Fruit fly (Drosophila melanogaster) whole organism, embryonic: ENCODE measurements around the gene SMC3.

Source experiments
- Atf-2 ChIP-seq: fragments of 200-800 bp; sonication (Bioruptor generic); optimal IDR thresholded peaks from 2 replicates; lab custom pipeline; 2016; ENCODE audit warnings: missing biosample characterization, missing genetic modification characterization
- B-H1 ChIP-seq: fragments of 200-800 bp; sonication (Bioruptor generic); IDR thresholded peaks from 3 replicates; pipeline ENCODE4 v1.3.6; 2022; ENCODE audit warnings: missing biosample characterization, missing genetic modification characterization
- Bdp1 ChIP-seq: fragments of 200-800 bp; sonication (Bioruptor generic); optimal IDR thresholded peaks from 3 replicates; lab custom pipeline; 2016; ENCODE audit warnings: missing biosample characterization, missing genetic modification characterization
- CG11093 ChIP-seq: fragments of 200-800 bp; sonication (Bioruptor generic); IDR thresholded peaks from 3 replicates; pipeline ENCODE4 v1.3.6; 2022; ENCODE audit warnings: missing biosample characterization, missing genetic modification characterization
- CG11247 ChIP-seq: fragments of 200-800 bp; sonication (Bioruptor generic); IDR thresholded peaks from 2 replicates; pipeline ENCODE4 v1.3.6; 2022; ENCODE audit warnings: missing biosample characterization, missing genetic modification characterization
- CG11504 ChIP-seq: fragments of 200-800 bp; sonication (Bioruptor generic); optimal IDR thresholded peaks from 3 replicates; lab custom pipeline; 2019; ENCODE audit warnings: missing biosample characterization, mild to moderate bottlenecking, missing genetic modification characterization, moderate library complexity
- CG12236 ChIP-seq: fragments of 200-800 bp; sonication (Bioruptor generic); optimal IDR thresholded peaks from 2 replicates; lab custom pipeline; 2016; ENCODE audit warnings: missing biosample characterization, missing genetic modification characterization
- CG15479 ChIP-seq: fragments of 200-800 bp; sonication (Bioruptor generic); optimal IDR thresholded peaks from 3 replicates; lab custom pipeline; 2019; ENCODE audit warnings: missing biosample characterization, mild to moderate bottlenecking, missing genetic modification characterization, moderate library complexity
- CG1602 ChIP-seq: fragments of 200-800 bp; sonication (Bioruptor generic); optimal IDR thresholded peaks from 3 replicates; lab custom pipeline; 2016; ENCODE audit warnings: missing biosample characterization, missing genetic modification characterization
- CG17328 ChIP-seq: fragments of 200-800 bp; sonication (Bioruptor generic); IDR thresholded peaks from 2 replicates; pipeline ENCODE4 v1.3.6; 2022; ENCODE audit warnings: missing biosample characterization, missing genetic modification characterization
- CG17568 ChIP-seq: fragments of 200-800 bp; sonication (Bioruptor generic); optimal IDR thresholded peaks from 2 replicates; lab custom pipeline; 2018; ENCODE audit warnings: missing biosample characterization, mild to moderate bottlenecking, missing genetic modification characterization, moderate library complexity
- CG18262 ChIP-seq: fragments of 200-800 bp; optimal IDR thresholded peaks from 3 replicates; lab custom pipeline; 2019; ENCODE audit warnings: missing biosample characterization, mild to moderate bottlenecking, missing genetic modification characterization, moderate library complexity
- CG1832 ChIP-seq: fragments of 200-800 bp; sonication (Bioruptor generic); optimal IDR thresholded peaks from 2 replicates; lab custom pipeline; 2017; ENCODE audit warnings: missing biosample characterization, mild to moderate bottlenecking, missing genetic modification characterization, inconsistent platforms
- CG30020 ChIP-seq: fragments of 200-800 bp; optimal IDR thresholded peaks from 2 replicates; lab custom pipeline; 2019; ENCODE audit warnings: missing biosample characterization, mild to moderate bottlenecking, missing genetic modification characterization, moderate library complexity
- CG31441 ChIP-seq: fragments of 200-800 bp; sonication (Bioruptor generic); IDR thresholded peaks from 2 replicates; pipeline ENCODE4 v1.3.6; 2022; ENCODE audit warnings: missing biosample characterization, missing genetic modification characterization
- CG33557 ChIP-seq: fragments of 200-800 bp; sonication (Bioruptor generic); optimal IDR thresholded peaks from 2 replicates; lab custom pipeline; 2019; ENCODE audit warnings: missing biosample characterization, mild to moderate bottlenecking, missing genetic modification characterization, moderate library complexity
- CG43689 ChIP-seq: fragments of 200-800 bp; sonication (Bioruptor generic); IDR thresholded peaks from 2 replicates; pipeline ENCODE4 v1.3.6; 2022; ENCODE audit warnings: missing biosample characterization, missing genetic modification characterization
- CG4854 ChIP-seq: fragments of 200-800 bp; sonication (Bioruptor generic); optimal IDR thresholded peaks from 2 replicates; lab custom pipeline; 2016; ENCODE audit warnings: missing biosample characterization, missing genetic modification characterization, inconsistent platforms
- CG7786 ChIP-seq: fragments of 200-800 bp; sonication (Bioruptor generic); optimal IDR thresholded peaks from 2 replicates; lab custom pipeline; 2016; ENCODE audit warnings: missing biosample characterization, missing genetic modification characterization
- CG7963 ChIP-seq: fragments of 200-800 bp; sonication (Bioruptor generic); IDR thresholded peaks from 3 replicates; pipeline ENCODE4 v1.3.6; 2022; ENCODE audit warnings: missing biosample characterization, missing genetic modification characterization; ENCODE audit not compliant: partially characterized antibody
- CG8089 ChIP-seq: fragments of 200-800 bp; sonication (Bioruptor generic); optimal IDR thresholded peaks from 3 replicates; lab custom pipeline; 2016; ENCODE audit warnings: missing biosample characterization, missing genetic modification characterization
- CG9437 ChIP-seq: fragments of 200-800 bp; sonication (Bioruptor generic); optimal IDR thresholded peaks from 2 replicates; lab custom pipeline; 2018; ENCODE audit warnings: missing biosample characterization, mild to moderate bottlenecking, missing genetic modification characterization
- CG9609 ChIP-seq: fragments of 200-800 bp; sonication (Bioruptor generic); optimal IDR thresholded peaks from 3 replicates; lab custom pipeline; 2016; ENCODE audit warnings: missing biosample characterization, missing genetic modification characterization
- Chrac-16 ChIP-seq: fragments of 200-800 bp; sonication (Bioruptor generic); optimal IDR thresholded peaks from 3 replicates; lab custom pipeline; 2016; ENCODE audit warnings: missing biosample characterization, missing genetic modification characterization
- Dip2 ChIP-seq: fragments of 200-800 bp; sonication (Bioruptor generic); IDR thresholded peaks from 2 replicates; pipeline ENCODE4 v1.3.6; 2022; ENCODE audit warnings: missing biosample characterization, missing genetic modification characterization
- Drgx ChIP-seq: fragments of 200-800 bp; sonication (Bioruptor generic); IDR thresholded peaks from 2 replicates; pipeline ENCODE4 v1.3.6; 2022; ENCODE audit warnings: missing biosample characterization, missing genetic modification characterization
- E2f1 ChIP-seq: fragments of 200-800 bp; sonication (Bioruptor generic); IDR thresholded peaks from 2 replicates; pipeline ENCODE4 v1.3.6; 2022; ENCODE audit warnings: missing biosample characterization, missing genetic modification characterization
- H15 ChIP-seq: fragments of 200-800 bp; sonication (Bioruptor generic); IDR thresholded peaks from 3 replicates; pipeline ENCODE4 v1.3.6; 2022; ENCODE audit warnings: missing biosample characterization, missing genetic modification characterization
- MESR4 ChIP-seq: fragments of 200-800 bp; sonication (Bioruptor generic); optimal IDR thresholded peaks from 2 replicates; lab custom pipeline; 2018; ENCODE audit warnings: missing biosample characterization, mild to moderate bottlenecking, missing genetic modification characterization, moderate library complexity
- Med ChIP-seq: fragments of 200-800 bp; sonication (Bioruptor generic); peaks from one replicate; lab custom pipeline; 2016; ENCODE audit warnings: missing biosample characterization, missing genetic modification characterization, mild to moderate bottlenecking, inconsistent platforms, moderate library complexity
- Oli ChIP-seq: fragments of 200-800 bp; sonication (Bioruptor generic); optimal IDR thresholded peaks from 2 replicates; lab custom pipeline; 2018; ENCODE audit warnings: missing biosample characterization, mild to moderate bottlenecking, missing genetic modification characterization, moderate library complexity
- Stat92E ChIP-seq, 3 experiments: fragments of >200 bp in 2 of 3; fragments of 200-800 bp in 1 of 3; sonication (Bioruptor generic) in 1 of 3; optimal IDR thresholded peaks; 2 replicates each; lab custom pipeline; 2017 to 2019; ENCODE audit warnings: missing biosample characterization in 3 of 3, missing genetic modification characterization in 3 of 3, mild to moderate bottlenecking in 1 of 3, moderate library complexity in 1 of 3
- Usf ChIP-seq: fragments of 200-800 bp; sonication (Bioruptor generic); optimal IDR thresholded peaks from 2 replicates; lab custom pipeline; 2017; ENCODE audit warnings: missing genotype, missing biosample characterization, missing genetic modification characterization
- Xbp1 ChIP-seq: fragments of 200-800 bp; sonication (Bioruptor generic); optimal IDR thresholded peaks from 3 replicates; lab custom pipeline; 2016; ENCODE audit warnings: missing biosample characterization, mild to moderate bottlenecking, missing genetic modification characterization
- aop ChIP-seq: fragments of 200-800 bp; sonication (Bioruptor generic); IDR thresholded peaks from 2 replicates; pipeline ENCODE4 v1.3.6; 2022; ENCODE audit warnings: missing biosample characterization, missing genetic modification characterization
- crp ChIP-seq, 2 experiments: fragments of 200-800 bp; sonication (Bioruptor generic); optimal IDR thresholded peaks; 2 replicates in 1 of 2; 3 replicates in 1 of 2; lab custom pipeline; 2017; ENCODE audit warnings: missing biosample characterization in 2 of 2, missing genetic modification characterization in 2 of 2, mild to moderate bottlenecking in 1 of 2, moderate library complexity in 1 of 2
- esg ChIP-seq: fragments of 200-800 bp; sonication (Bioruptor generic); conservative IDR thresholded peaks from 2 replicates; pipeline ENCODE4 v1.3.6; 2022; ENCODE audit warnings: missing biosample characterization, missing genetic modification characterization
- exex ChIP-seq: fragments of 200-800 bp; sonication (Bioruptor generic); optimal IDR thresholded peaks from 4 replicates; lab custom pipeline; 2018; ENCODE audit warnings: missing biosample characterization, mild to moderate bottlenecking, missing genetic modification characterization, moderate library complexity
- fd102C ChIP-seq: fragments of 200-800 bp; sonication (Bioruptor generic); optimal IDR thresholded peaks from 2 replicates; lab custom pipeline; 2018; ENCODE audit warnings: missing biosample characterization, mild to moderate bottlenecking, missing genetic modification characterization, moderate library complexity
- fd64A ChIP-seq: fragments of 200-800 bp; sonication (Bioruptor generic); optimal IDR thresholded peaks from 3 replicates; lab custom pipeline; 2018; ENCODE audit warnings: missing biosample characterization, mild to moderate bottlenecking, missing genetic modification characterization
- gsb ChIP-seq: fragments of 200-800 bp; sonication (Bioruptor generic); IDR thresholded peaks from 2 replicates; pipeline ENCODE4 v1.3.6; 2022; ENCODE audit warnings: missing biosample characterization, missing genetic modification characterization
- gsb-n ChIP-seq: fragments of 200-800 bp; sonication (Bioruptor generic); optimal IDR thresholded peaks from 3 replicates; lab custom pipeline; 2018; ENCODE audit warnings: missing biosample characterization, mild to moderate bottlenecking, missing genetic modification characterization
- hb ChIP-seq: fragments of 200-800 bp; sonication (Bioruptor generic); IDR thresholded peaks from 3 replicates; pipeline ENCODE4 v1.3.6; 2022; ENCODE audit warnings: missing biosample characterization, missing genetic modification characterization; ENCODE audit not compliant: partially characterized antibody
- hth ChIP-seq: fragments of >200 bp; optimal IDR thresholded peaks from 2 replicates; lab custom pipeline; 2017; ENCODE audit warnings: inconsistent platforms
- nerfin-2 ChIP-seq: fragments of 200-800 bp; sonication (Bioruptor generic); IDR thresholded peaks from 2 replicates; pipeline ENCODE4 v1.3.6; 2022; ENCODE audit warnings: missing biosample characterization, missing genetic modification characterization; ENCODE audit not compliant: partially characterized antibody
- peb ChIP-seq: fragments of 200-800 bp; sonication (Bioruptor generic); IDR thresholded peaks from 2 replicates; pipeline ENCODE4 v1.3.6; 2022; ENCODE audit warnings: missing biosample characterization, missing genetic modification characterization
- run ChIP-seq: fragments of 200-800 bp; sonication (Bioruptor generic); optimal IDR thresholded peaks from 3 replicates; lab custom pipeline; 2018; ENCODE audit warnings: missing biosample characterization, mild to moderate bottlenecking, missing genetic modification characterization
- tap ChIP-seq: fragments of 200-800 bp; optimal IDR thresholded peaks from 3 replicates; lab custom pipeline; 2019; ENCODE audit warnings: missing biosample characterization, mild to moderate bottlenecking, missing genetic modification characterization, moderate library complexity
- tio ChIP-seq: fragments of 200-800 bp; sonication (Bioruptor generic); optimal IDR thresholded peaks from 2 replicates; lab custom pipeline; 2017; ENCODE audit warnings: missing biosample characterization, missing genetic modification characterization, inconsistent platforms
- ttk ChIP-seq: fragments of 200-800 bp; sonication (Bioruptor generic); IDR thresholded peaks from 2 replicates; pipeline ENCODE4 v2.1.2; 2022; ENCODE audit warnings: missing biosample characterization, missing genetic modification characterization
- usp ChIP-seq: fragments of >200 bp; optimal IDR thresholded peaks from 2 replicates; lab custom pipeline; 2017; ENCODE audit warnings: missing biosample characterization, missing genetic modification characterization
- zen2 ChIP-seq: fragments of 200-800 bp; sonication (Bioruptor generic); IDR thresholded peaks from 3 replicates; pipeline ENCODE4 v1.3.6; 2022; ENCODE audit warnings: missing biosample characterization, missing genetic modification characterization; ENCODE audit not compliant: partially characterized antibody

The SMC3 gene

dm6 chrX:16610601-16611058 lies 17.4 kb upstream of the SMC3 start, which contains the start of gene mbt (continued):
- TF ChIP-seq CG9437 (GFP tag; lab: Kevin White, UChicago) (no peak), CG4854 (GFP tag; lab: Kevin White, UChicago) (no peak), Chrac-16 (GFP tag; lab: Kevin White, UChicago) (no peak), CG9609 (GFP tag; lab: Kevin White, UChicago) (peak; percentile 40), CG1832 (no peak), CG17568 (GFP tag; lab: Kevin White, UChicago) (no peak), CG18262 (no peak), H15 (GFP tag; lab: Robert Waterston, UW) (no peak), Atf-2 (GFP tag; lab: Kevin White, UChicago) (no peak), B-H1 (no peak), tap (no peak), tio (GFP tag; lab: Kevin White, UChicago) (no peak), CG17328 (GFP tag; lab: Robert Waterston, UW) (no peak), crp (GFP tag; optimal IDR thresholded peaks at IDR 0.05; lab: Kevin White, UChicago) (no peak), gsb-n (peak; percentile 27), nerfin-2 (GFP tag; lab: Robert Waterston, UW) (peak; percentile 56; the same call in 1 of the 2 replicates), hb (peak; percentile 84), CG11093 (no peak), exex (no peak), CG8089 (no peak), Dip2 (GFP tag; lab: Robert Waterston, UW) (no peak), gsb (GFP tag; lab: Robert Waterston, UW) (no peak), Usf (GFP tag; lab: Kevin White, UChicago) (no peak), fd64A (GFP tag; lab: Kevin White, UChicago) (no peak), CG15479 (peak; percentile 50), fd102C (GFP tag; lab: Kevin White, UChicago) (no peak), Stat92E (GFP tag; optimal IDR thresholded peaks at IDR 0.05; lab: Kevin White, UChicago) (peak in 1 of 3 experiments; percentile 42), Oli (no peak), CG43689 (GFP tag; lab: Robert Waterston, UW) (no peak), Med (GFP tag; lab: Kevin White, UChicago) (peak; percentile 89), CG7786 (GFP tag; lab: Kevin White, UChicago) (no peak), CG12236 (GFP tag; lab: Kevin White, UChicago) (no peak), CG33557 (GFP tag; lab: Kevin White, UChicago) (no peak), peb (no peak), usp (GFP tag; lab: Kevin White, UChicago) (no peak), ttk (GFP tag; lab: Robert Waterston, UW) (no peak), CG11504 (tag; lab: Kevin White, UChicago) (no peak), run (tag; lab: Kevin White, UChicago) (no peak), Xbp1 (GFP tag; lab: Kevin White, UChicago) (no peak), CG1602 (GFP tag; lab: Kevin White, UChicago) (no peak), hth (lab: Kevin White, UChicago) (no peak), CG11247 (GFP tag; lab: Robert Waterston, UW) (no peak), aop (GFP tag; lab: Robert Waterston, UW) (no peak), MESR4 (GFP tag; lab: Kevin White, UChicago) (peak; percentile 94), E2f1 (GFP tag; lab: Robert Waterston, UW) (no peak), Drgx (GFP tag; lab: Robert Waterston, UW) (no peak), esg (GFP tag; lab: Robert Waterston, UW) (no peak), CG7963 (GFP tag; lab: Robert Waterston, UW) (peak; percentile 86), CG30020 (peak; percentile 43), zen2 (peak; percentile 86), CG31441 (no peak), Bdp1 (no peak)
